Worm (Caenorhabditis elegans) whole organism, L3 larva: ENCODE measurements around the gene ZK105.11.

ENCODE experiments used
- R02D3.7 ChIP-seq: fragments of 150-350 bp; optimal IDR thresholded peaks from 2 replicates; lab custom pipeline; 2014; ENCODE audit warnings: missing biosample characterization, missing genetic modification characterization
- ZK546.5 ChIP-seq: sonication (generic microtip); optimal IDR thresholded peaks from 2 replicates; lab custom pipeline; 2017; ENCODE audit warnings: missing biosample characterization, missing genetic modification characterization
- aly-2 ChIP-seq: fragments of 150-350 bp; optimal IDR thresholded peaks from 2 replicates; lab custom pipeline; 2014; ENCODE audit warnings: missing biosample characterization, missing genetic modification characterization
- ama-1 ChIP-seq: fragments of 150-350 bp; optimal IDR thresholded peaks from 2 replicates; lab custom pipeline; 2018
- ceh-16 ChIP-seq: sonication (generic microtip); optimal IDR thresholded peaks from 2 replicates; lab custom pipeline; 2017; ENCODE audit warnings: missing biosample characterization, missing genetic modification characterization
- ceh-28 ChIP-seq: fragments of 150-350 bp; optimal IDR thresholded peaks from 2 replicates; lab custom pipeline; 2014; ENCODE audit warnings: missing biosample characterization, missing genetic modification reagents, missing genetic modification characterization
- ceh-82 ChIP-seq: fragments of 150-350 bp; optimal IDR thresholded peaks from 2 replicates; lab custom pipeline; 2014; ENCODE audit warnings: missing biosample characterization, missing genetic modification characterization
- ceh-9 ChIP-seq: sonication (generic microtip); optimal IDR thresholded peaks from 2 replicates; lab custom pipeline; 2018; ENCODE audit warnings: missing biosample characterization, missing genetic modification characterization
- daf-12 ChIP-seq: fragments of 150-350 bp; optimal IDR thresholded peaks from 2 replicates; lab custom pipeline; 2014; ENCODE audit warnings: missing biosample characterization, missing genetic modification reagents, missing genetic modification characterization
- egl-27 ChIP-seq: sonication (generic microtip); optimal IDR thresholded peaks from 4 replicates; lab custom pipeline; 2017; ENCODE audit warnings: missing biosample characterization, missing genetic modification reagents, missing genetic modification characterization
- egl-5 ChIP-seq: fragments of 150-350 bp; optimal IDR thresholded peaks from 2 replicates; lab custom pipeline; 2017; ENCODE audit warnings: missing biosample characterization, missing genetic modification reagents, missing genetic modification characterization, inconsistent platforms
- elt-1 ChIP-seq: fragments of 150-350 bp; optimal IDR thresholded peaks from 2 replicates; lab custom pipeline; 2014; ENCODE audit warnings: missing biosample characterization, missing genetic modification characterization
- elt-2 ChIP-seq: sonication (generic microtip); optimal IDR thresholded peaks from 2 replicates; lab custom pipeline; 2016; ENCODE audit warnings: missing genetic modification reagents, mild to moderate bottlenecking, missing genetic modification characterization, missing compliant biosample characterization
- elt-3 ChIP-seq, 3 experiments: fragments of 150-350 bp in 1 of 3; sonication (generic microtip) in 2 of 3; optimal IDR thresholded peaks; 2 replicates in 2 of 3; 4 replicates in 1 of 3; lab custom pipeline; 2014 to 2017; ENCODE audit warnings: missing biosample characterization in 3 of 3, missing genetic modification characterization in 3 of 3
- eor-1 ChIP-seq, 2 experiments: fragments of 150-350 bp; optimal IDR thresholded peaks; 2 replicates each; lab custom pipeline; 2014 to 2018; ENCODE audit warnings: missing biosample characterization in 2 of 2, missing genetic modification characterization in 2 of 2
- fkh-10 ChIP-seq: sonication (generic microtip); optimal IDR thresholded peaks from 2 replicates; lab custom pipeline; 2017; ENCODE audit warnings: missing biosample characterization, missing genetic modification reagents, missing genetic modification characterization
- fkh-2 ChIP-seq: fragments of 150-350 bp; optimal IDR thresholded peaks from 2 replicates; lab custom pipeline; 2014; ENCODE audit warnings: missing biosample characterization, missing genetic modification reagents, missing genetic modification characterization
- fos-1 ChIP-seq: fragments of 150-350 bp; optimal IDR thresholded peaks from 2 replicates; lab custom pipeline; 2014; ENCODE audit warnings: missing biosample characterization, missing genetic modification characterization
- hmg-11 ChIP-seq: sonication (generic microtip); optimal IDR thresholded peaks from 2 replicates; lab custom pipeline; 2016; ENCODE audit warnings: missing genetic modification characterization, missing compliant biosample characterization
- jun-1 ChIP-seq: fragments of 150-350 bp; optimal IDR thresholded peaks from 2 replicates; lab custom pipeline; 2014; ENCODE audit warnings: missing biosample characterization, missing genetic modification reagents, missing genetic modification characterization
- lin-15B ChIP-seq: fragments of 150-350 bp; optimal IDR thresholded peaks from 2 replicates; lab custom pipeline; 2014; ENCODE audit warnings: missing biosample characterization, missing genetic modification characterization
- lin-39 ChIP-seq: fragments of 150-350 bp; optimal IDR thresholded peaks from 2 replicates; lab custom pipeline; 2018; ENCODE audit warnings: missing biosample characterization, missing genetic modification reagents, missing genetic modification characterization
- lsy-12 ChIP-seq: sonication (generic microtip); optimal IDR thresholded peaks from 2 replicates; lab custom pipeline; 2016; ENCODE audit warnings: mild to moderate bottlenecking, missing genetic modification characterization, missing compliant biosample characterization
- mdl-1 ChIP-seq: fragments of 150-350 bp; optimal IDR thresholded peaks from 2 replicates; lab custom pipeline; 2014; ENCODE audit warnings: missing biosample characterization, missing genetic modification characterization
- mml-1 ChIP-seq: fragments of 150-350 bp; sonication (generic microtip); optimal IDR thresholded peaks from 3 replicates; lab custom pipeline; 2014; ENCODE audit warnings: missing biosample characterization, missing genetic modification characterization
- nfya-1 ChIP-seq: sonication (generic microtip); optimal IDR thresholded peaks from 2 replicates; lab custom pipeline; 2017; ENCODE audit warnings: missing genetic modification characterization, mild to moderate bottlenecking, missing compliant biosample characterization, antibody characterized with exemption, moderate library complexity; ENCODE audit not compliant: insufficient read depth
- nhr-11 ChIP-seq: fragments of 150-350 bp; optimal IDR thresholded peaks from 2 replicates; lab custom pipeline; 2014; ENCODE audit warnings: missing biosample characterization, missing genetic modification characterization
- nhr-12 ChIP-seq: fragments of 150-350 bp; optimal IDR thresholded peaks from 2 replicates; lab custom pipeline; 2014; ENCODE audit warnings: missing biosample characterization, missing genetic modification characterization
- nhr-23 ChIP-seq: fragments of 150-350 bp; optimal IDR thresholded peaks from 2 replicates; lab custom pipeline; 2014; ENCODE audit warnings: missing biosample characterization, missing genetic modification reagents, missing genetic modification characterization
- nhr-237 ChIP-seq: fragments of 150-350 bp; optimal IDR thresholded peaks from 2 replicates; lab custom pipeline; 2014; ENCODE audit warnings: missing biosample characterization, missing genetic modification characterization
- nhr-25 ChIP-seq: sonication (generic microtip); optimal IDR thresholded peaks from 2 replicates; lab custom pipeline; 2017; ENCODE audit warnings: missing biosample characterization, missing genetic modification characterization
- nhr-28 ChIP-seq: fragments of 150-350 bp; optimal IDR thresholded peaks from 2 replicates; lab custom pipeline; 2014; ENCODE audit warnings: missing biosample characterization, missing genetic modification characterization
- nhr-43 ChIP-seq: sonication (generic microtip); optimal IDR thresholded peaks from 2 replicates; lab custom pipeline; 2016; ENCODE audit warnings: mild to moderate bottlenecking, missing genetic modification characterization, missing compliant biosample characterization; ENCODE audit not compliant: poor library complexity, severe bottlenecking
- nhr-67 ChIP-seq: fragments of 150-350 bp; optimal IDR thresholded peaks from 2 replicates; lab custom pipeline; 2014; ENCODE audit warnings: missing biosample characterization, missing genetic modification characterization
- nhr-76 ChIP-seq: fragments of 150-350 bp; sonication (generic microtip); optimal IDR thresholded peaks from 5 replicates; lab custom pipeline; 2014; ENCODE audit warnings: missing biosample characterization, missing genetic modification characterization
- nhr-77 ChIP-seq: fragments of 150-350 bp; optimal IDR thresholded peaks from 2 replicates; lab custom pipeline; 2014; ENCODE audit warnings: missing biosample characterization, missing genetic modification characterization
- pha-4 ChIP-seq: fragments of 150-350 bp; optimal IDR thresholded peaks from 2 replicates; lab custom pipeline; 2014; ENCODE audit warnings: missing biosample characterization, missing genetic modification reagents, missing genetic modification characterization
- pqm-1 ChIP-seq: fragments of 150-350 bp; optimal IDR thresholded peaks from 2 replicates; lab custom pipeline; 2017; ENCODE audit warnings: missing biosample characterization, missing genetic modification characterization, inconsistent platforms
- sea-2 ChIP-seq: fragments of 150-350 bp; sonication (generic microtip); optimal IDR thresholded peaks from 4 replicates; lab custom pipeline; 2014; ENCODE audit warnings: missing biosample characterization, missing genetic modification reagents, missing genetic modification characterization
- skn-1 ChIP-seq: fragments of 150-350 bp; optimal IDR thresholded peaks from 2 replicates; lab custom pipeline; 2014; ENCODE audit warnings: missing biosample characterization, missing genetic modification characterization
- snpc-4 ChIP-seq: fragments of 150-350 bp; optimal IDR thresholded peaks from 2 replicates; lab custom pipeline; 2014; ENCODE audit warnings: missing biosample characterization, missing genetic modification characterization
- tbx-2 ChIP-seq: sonication (generic microtip); optimal IDR thresholded peaks from 2 replicates; lab custom pipeline; 2016; ENCODE audit warnings: mild to moderate bottlenecking, missing genetic modification characterization, missing compliant biosample characterization
- unc-39 ChIP-seq: sonication (generic microtip); optimal IDR thresholded peaks from 4 replicates; lab custom pipeline; 2017; ENCODE audit warnings: missing biosample characterization, missing genetic modification characterization
- unc-62 ChIP-seq: fragments of 150-350 bp; sonication (generic microtip); optimal IDR thresholded peaks from 4 replicates; lab custom pipeline; 2014; ENCODE audit warnings: missing biosample characterization, missing genetic modification reagents, missing genetic modification characterization
- zag-1 ChIP-seq: fragments of 150-350 bp; optimal IDR thresholded peaks from 2 replicates; lab custom pipeline; 2014; ENCODE audit warnings: missing biosample characterization, missing genetic modification characterization
- ztf-11 ChIP-seq: fragments of 150-350 bp; optimal IDR thresholded peaks from 2 replicates; lab custom pipeline; 2014; ENCODE audit warnings: missing biosample characterization, missing genetic modification characterization
- ztf-4 ChIP-seq: fragments of 150-350 bp; optimal IDR thresholded peaks from 2 replicates; lab custom pipeline; 2014; ENCODE audit warnings: missing biosample characterization, missing genetic modification characterization

Gene ZK105.11

ce11 chrV:7728679-7729027 is 20.2 kb upstream of the ZK105.11 start, which contains the start of gene Y97E10C.1:
Gene Y97E10C.1 (plus strand): TSS chrV:7728879.
- TF ChIP-seq snpc-4 (tag; lab: Kevin White, UChicago), result no peak
- no peak for TF ChIP-seq unc-62 (GFP tag; lab: Kevin White, UChicago)
- TF ChIP-seq ama-1 (lab: Kevin White, UChicago), result no peak
- TF ChIP-seq ztf-11 (tag; lab: Kevin White, UChicago), result no peak
- no peak for TF ChIP-seq hmg-11 (tag; lab: Kevin White, UChicago)
- no peak for TF ChIP-seq pha-4 (tag; lab: Kevin White, UChicago)
- TF ChIP-seq nhr-28 (tag; lab: Kevin White, UChicago), result no peak
- no peak for TF ChIP-seq daf-12
- TF ChIP-seq lsy-12 (tag; lab: Kevin White, UChicago), result no peak
- no peak for TF ChIP-seq ceh-9 (tag; lab: Kevin White, UChicago)
- no peak for TF ChIP-seq ceh-28 (tag; lab: Kevin White, UChicago)
- no peak for TF ChIP-seq nhr-23 (tag; lab: Kevin White, UChicago)
- TF ChIP-seq nhr-67 (tag; lab: Kevin White, UChicago), result no peak
- TF ChIP-seq mml-1, result no peak

- TF ChIP-seq elt-1 (no peak), nhr-25 (tag; lab: Kevin White, UChicago) (peak; percentile 69), nhr-12 (tag; lab: Kevin White, UChicago) (no peak), elt-2 (tag; lab: Kevin White, UChicago) (peak; percentile 57), nhr-237 (no peak), nhr-76 (no peak), lin-39 (tag; lab: Kevin White, UChicago) (peak; percentile 72), snpc-4 (tag; lab: Kevin White, UChicago) (no peak), nhr-28 (tag; lab: Kevin White, UChicago) (no peak), jun-1 (peak; percentile 67), nhr-77 (no peak), pqm-1 (tag; lab: Kevin White, UChicago) (peak; percentile 18), ceh-16 (tag; lab: Kevin White, UChicago) (no peak), ztf-11 (tag; lab: Kevin White, UChicago) (no peak), egl-5 (tag; lab: Kevin White, UChicago) (peak; percentile 41), hmg-11 (tag; lab: Kevin White, UChicago) (peak; percentile 80), nhr-67 (tag; lab: Kevin White, UChicago) (no peak), zag-1 (tag; lab: Kevin White, UChicago) (peak; percentile 39), sea-2 (GFP tag; lab: Kevin White, UChicago) (peak; percentile 16), nhr-23 (tag; lab: Kevin White, UChicago) (peak; percentile 53), fkh-10 (peak; percentile 72), mml-1 (no peak), lin-15B (tag; lab: Kevin White, UChicago) (peak; percentile 56), daf-12 (no peak), nhr-11 (peak; percentile 46), tbx-2 (tag; lab: Kevin White, UChicago) (peak; percentile 91), fkh-2 (tag; lab: Kevin White, UChicago) (no peak), ama-1 (lab: Kevin White, UChicago) (no peak), eor-1 (tag; optimal IDR thresholded peaks at IDR 0.05; lab: Kevin White, UChicago) (no peak), ztf-4 (tag; lab: Kevin White, UChicago) (no peak), aly-2 (tag; lab: Kevin White, UChicago) (no peak), lsy-12 (tag; lab: Kevin White, UChicago) (peak; percentile 50), ceh-82 (peak; percentile 55), elt-3 (tag; optimal IDR thresholded peaks at IDR 0.05; lab: Kevin White, UChicago) (no peak), R02D3.7 (tag; lab: Kevin White, UChicago) (peak; percentile 5), fos-1 (no peak), ZK546.5 (no peak), pha-4 (tag; lab: Kevin White, UChicago) (peak; percentile 26), unc-62 (GFP tag; lab: Kevin White, UChicago) (no peak), unc-39 (tag; lab: Kevin White, UChicago) (no peak), skn-1 (peak; percentile 20), mdl-1 (tag; lab: Kevin White, UChicago) (peak; percentile 38), ceh-28 (tag; lab: Kevin White, UChicago) (peak; percentile 76), nhr-43 (no peak), egl-27 (tag; lab: Kevin White, UChicago) (no peak), nfya-1 (tag; lab: Kevin White, UChicago) (peak; percentile 89)
Observed at ce11 chrV:7728003-7728678, 19.7 kb upstream of the ZK105.11 start.
